Worm (Caenorhabditis elegans) whole organism, L2 larva: ENCODE data around the gene F08H9.4.

ENCODE experiments used
- R02D3.7 ChIP-seq: fragments of 150-350 bp; optimal IDR thresholded peaks from 2 replicates; lab custom pipeline; 2014; ENCODE audit warnings: missing biosample characterization, missing genetic modification characterization
- Y55F3AM.14 ChIP-seq: fragments of 200-800 bp; sonication (Bioruptor generic); optimal IDR thresholded peaks from 2 replicates; lab custom pipeline; 2018; ENCODE audit warnings: mild to moderate bottlenecking, missing genetic modification characterization, missing compliant biosample characterization
- aly-2 ChIP-seq: fragments of 150-350 bp; optimal IDR thresholded peaks from 2 replicates; lab custom pipeline; 2014; ENCODE audit warnings: missing biosample characterization, missing genetic modification characterization
- ceh-82 ChIP-seq: fragments of 150-350 bp; optimal IDR thresholded peaks from 2 replicates; lab custom pipeline; 2014; ENCODE audit warnings: missing biosample characterization, missing genetic modification characterization
- elt-1 ChIP-seq: fragments of 150-350 bp; optimal IDR thresholded peaks from 2 replicates; lab custom pipeline; 2014; ENCODE audit warnings: missing biosample characterization, missing genetic modification characterization
- fos-1 ChIP-seq: fragments of 150-350 bp; optimal IDR thresholded peaks from 2 replicates; lab custom pipeline; 2014; ENCODE audit warnings: missing biosample characterization, missing genetic modification characterization
- mdl-1 ChIP-seq, 2 experiments: fragments of 150-350 bp in 1 of 2; sonication (generic microtip) in 1 of 2; optimal IDR thresholded peaks; 2 replicates each; lab custom pipeline; 2017; ENCODE audit warnings: missing biosample characterization in 2 of 2, missing genetic modification characterization in 2 of 2
- nhr-12 ChIP-seq: fragments of 150-350 bp; optimal IDR thresholded peaks from 2 replicates; lab custom pipeline; 2014; ENCODE audit warnings: missing biosample characterization, missing genetic modification characterization
- skn-1 ChIP-seq: sonication (generic microtip); optimal IDR thresholded peaks from 2 replicates; lab custom pipeline; 2017; ENCODE audit warnings: missing biosample characterization, missing genetic modification characterization
- unc-39 ChIP-seq: fragments of 150-350 bp; optimal IDR thresholded peaks from 2 replicates; lab custom pipeline; 2014; ENCODE audit warnings: missing biosample characterization, missing genetic modification characterization
- unc-62 ChIP-seq: fragments of 150-350 bp; optimal IDR thresholded peaks from 2 replicates; lab custom pipeline; 2014; ENCODE audit warnings: missing biosample characterization, missing genetic modification reagents, missing genetic modification characterization
- zag-1 ChIP-seq: fragments of 150-350 bp; optimal IDR thresholded peaks from 2 replicates; lab custom pipeline; 2014; ENCODE audit warnings: missing biosample characterization, missing genetic modification characterization
- ztf-11 ChIP-seq: sonication (generic microtip); optimal IDR thresholded peaks from 2 replicates; lab custom pipeline; 2017; ENCODE audit warnings: missing biosample characterization, missing genetic modification characterization
- ztf-4 ChIP-seq: fragments of 150-350 bp; optimal IDR thresholded peaks from 2 replicates; lab custom pipeline; 2014; ENCODE audit warnings: missing biosample characterization, missing genetic modification characterization

DNA sequence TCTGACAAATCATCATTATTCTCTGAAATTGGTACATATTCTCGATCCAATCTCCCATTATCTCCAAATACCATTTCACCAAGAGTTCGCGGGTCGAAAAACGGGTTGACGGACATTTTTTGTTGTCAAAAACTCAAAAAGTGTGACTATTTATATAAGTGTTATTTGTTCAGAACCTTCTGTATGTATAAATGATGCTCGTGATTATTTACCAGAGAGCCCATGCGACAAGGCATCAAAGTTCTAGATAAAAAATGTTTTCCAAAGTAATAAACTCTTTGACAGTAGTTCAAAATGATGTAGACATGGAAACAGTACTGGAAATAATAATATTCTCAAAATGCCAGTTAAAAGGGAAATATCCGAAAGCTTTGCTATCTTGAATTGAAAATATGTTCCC is 1.6 kb downstream of the F08H9.4 start:
- TF ChIP-seq ztf-4 (tag; lab: Kevin White, UChicago) (no peak), mdl-1 (tag; optimal IDR thresholded peaks at IDR 0.05; lab: Kevin White, UChicago) (no peak), Y55F3AM.14 (GFP tag; lab: Kevin White, UChicago) (no peak), ceh-82 (tag; lab: Kevin White, UChicago) (no peak), nhr-12 (no peak), unc-39 (tag; lab: Kevin White, UChicago) (no peak), ztf-11 (no peak), unc-62 (no peak), zag-1 (tag; lab: Kevin White, UChicago) (no peak), skn-1 (tag; lab: Kevin White, UChicago) (no peak), R02D3.7 (tag; lab: Kevin White, UChicago) (no peak), aly-2 (tag; lab: Kevin White, UChicago) (no peak), elt-1 (tag; lab: Kevin White, UChicago) (no peak), fos-1 (tag; lab: Kevin White, UChicago) (no peak)
